Worm (Caenorhabditis elegans): ENCODE measurements around the gene din-1.
A peak's percentile ranks its signal among the peaks of the same experiment; 100 is the strongest.

din-1 gene

ce11 chrII:11632689-11633088 lies 720 bp downstream of the din-1 start:
- TF ChIP-seq zag-1 (tag; optimal IDR thresholded peaks at IDR 0.05) = no peak
- peak; percentile 67 for TF ChIP-seq F13H6.1 (tag; optimal IDR thresholded peaks at IDR 0.05)
- peak in 1 of 2 experiments; percentile 41 for TF ChIP-seq lsy-2 (tag; optimal IDR thresholded peaks at IDR 0.05)
- TF ChIP-seq unc-55 (GFP tag; optimal IDR thresholded peaks at IDR 0.05) = peak; percentile 54
- no peak for TF ChIP-seq dmd-4 (tag; optimal IDR thresholded peaks at IDR 0.05)
- TF ChIP-seq fos-1 (tag; optimal IDR thresholded peaks at IDR 0.05) = peak; percentile 50
- no peak for TF ChIP-seq nhr-12 (tag; optimal IDR thresholded peaks at IDR 0.05)
- TF ChIP-seq lin-13 (GFP tag; optimal IDR thresholded peaks at IDR 0.05) = peak; percentile 15
- peak; percentile 38 for TF ChIP-seq crh-2 (tag; optimal IDR thresholded peaks at IDR 0.05)
- TF ChIP-seq Y55F3AM.14 (GFP tag; optimal IDR thresholded peaks at IDR 0.05) = no peak
- no peak for TF ChIP-seq skn-1 (tag; optimal IDR thresholded peaks at IDR 0.05)
- no peak for TF ChIP-seq unc-39 (tag; optimal IDR thresholded peaks at IDR 0.05)
- peak; percentile 80 for TF ChIP-seq nhr-129 (tag; optimal IDR thresholded peaks at IDR 0.05)
- peak; percentile 5 to 27 for TF ChIP-seq mdl-1 (tag; optimal IDR thresholded peaks at IDR 0.05)
- TF ChIP-seq ZK546.5 (tag; optimal IDR thresholded peaks at IDR 0.05) = no peak
- peak; percentile 61 for TF ChIP-seq C34F6.9 (tag; optimal IDR thresholded peaks at IDR 0.05)
- TF ChIP-seq blmp-1 (tag; optimal IDR thresholded peaks at IDR 0.05; ENCODE audit: insufficient read depth) = peak; percentile 44
- TF ChIP-seq sma-9 (GFP tag; optimal IDR thresholded peaks at IDR 0.05) = peak; percentile 77
- TF ChIP-seq sma-9 (tag; optimal IDR thresholded peaks at IDR 0.05) = no peak
- TF ChIP-seq egl-27 (tag; optimal IDR thresholded peaks at IDR 0.05) = peak; percentile 41
- peak; percentile 47 for TF ChIP-seq nhr-25 (tag; optimal IDR thresholded peaks at IDR 0.05)
- TF ChIP-seq ceh-16 (tag; optimal IDR thresholded peaks at IDR 0.05) = no peak
- no peak for TF ChIP-seq mbf-1 (tag; optimal IDR thresholded peaks at IDR 0.05)
- TF ChIP-seq ceh-82 (tag; optimal IDR thresholded peaks at IDR 0.05) = no peak
- peak; percentile 43 for TF ChIP-seq nhr-21 (tag; optimal IDR thresholded peaks at IDR 0.05)
- no peak for TF ChIP-seq nhr-11 (tag; optimal IDR thresholded peaks at IDR 0.05)
- TF ChIP-seq elt-3 (tag; optimal IDR thresholded peaks at IDR 0.05) = no peak
- no peak for TF ChIP-seq nhr-23 (tag; optimal IDR thresholded peaks at IDR 0.05)
- no peak for TF ChIP-seq snpc-4 (tag; optimal IDR thresholded peaks at IDR 0.05)
- peak; percentile 15 for TF ChIP-seq sma-3 (GFP tag; optimal IDR thresholded peaks at IDR 0.05)
- TF ChIP-seq ztf-4 (tag; optimal IDR thresholded peaks at IDR 0.05) = no peak

DNA sequence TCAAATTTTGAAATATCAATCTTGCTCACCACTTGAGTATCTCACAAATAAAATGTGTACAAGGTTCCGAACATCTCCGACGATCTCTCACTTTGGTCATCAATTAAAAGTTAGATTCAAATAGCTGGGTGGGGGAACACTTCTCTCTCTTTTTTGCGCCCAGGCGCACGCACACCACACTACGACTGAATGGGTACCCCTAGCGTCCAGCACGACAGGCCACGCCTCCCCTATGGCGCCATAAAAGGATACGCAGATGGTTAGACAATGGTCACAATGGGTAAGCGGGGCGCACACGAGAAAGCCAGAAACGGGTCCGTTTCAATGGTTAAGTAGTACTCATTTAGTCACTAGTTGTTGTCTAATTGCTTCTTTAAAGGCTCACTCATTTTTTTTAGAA lies 3.5 kb downstream of the din-1 start:
- TF ChIP-seq nhr-25 (tag; optimal IDR thresholded peaks at IDR 0.05) (no peak), zag-1 (tag; optimal IDR thresholded peaks at IDR 0.05) (no peak), ama-1 (optimal IDR thresholded peaks at IDR 0.05) (no peak), nhr-6 (tag; optimal IDR thresholded peaks at IDR 0.05) (no peak), elt-1 (tag; optimal IDR thresholded peaks at IDR 0.05) (no peak), unc-39 (tag; optimal IDR thresholded peaks at IDR 0.05) (no peak), lin-39 (tag; optimal IDR thresholded peaks at IDR 0.05) (no peak), blmp-1 (tag; optimal IDR thresholded peaks at IDR 0.05; ENCODE audit: insufficient read depth) (no peak), mab-5 (tag; optimal IDR thresholded peaks at IDR 0.05) (no peak), sem-4 (tag; optimal IDR thresholded peaks at IDR 0.05) (no peak), C34F6.9 (tag; optimal IDR thresholded peaks at IDR 0.05) (peak; percentile 11), nhr-23 (tag; optimal IDR thresholded peaks at IDR 0.05) (no peak), ZK546.5 (tag; optimal IDR thresholded peaks at IDR 0.05) (no peak), snpc-4 (tag; optimal IDR thresholded peaks at IDR 0.05) (no peak), unc-55 (GFP tag; optimal IDR thresholded peaks at IDR 0.05) (peak; percentile 21), aly-2 (tag; optimal IDR thresholded peaks at IDR 0.05) (no peak), nhr-77 (tag; optimal IDR thresholded peaks at IDR 0.05) (no peak), F13H6.1 (tag; optimal IDR thresholded peaks at IDR 0.05) (peak; percentile 35), nhr-129 (tag; optimal IDR thresholded peaks at IDR 0.05) (no peak)

ce11 chrII:11627904-11628303 lies 5.5 kb downstream of the din-1 start:
- no peak for TF ChIP-seq lin-11 (tag; optimal IDR thresholded peaks at IDR 0.05)
- TF ChIP-seq gmeb-1 (tag; optimal IDR thresholded peaks at IDR 0.05) = no peak
- TF ChIP-seq ceh-16 (tag; optimal IDR thresholded peaks at IDR 0.05) = no peak
